Worm (Caenorhabditis elegans): ENCODE results near the gene nhr-280.
"Not testable (repeated sequence)": the region's sequence is repeated elsewhere in the genome, so short reads cannot be mapped to it uniquely, and the experiment has no call there.

The nhr-280 gene

DNA sequence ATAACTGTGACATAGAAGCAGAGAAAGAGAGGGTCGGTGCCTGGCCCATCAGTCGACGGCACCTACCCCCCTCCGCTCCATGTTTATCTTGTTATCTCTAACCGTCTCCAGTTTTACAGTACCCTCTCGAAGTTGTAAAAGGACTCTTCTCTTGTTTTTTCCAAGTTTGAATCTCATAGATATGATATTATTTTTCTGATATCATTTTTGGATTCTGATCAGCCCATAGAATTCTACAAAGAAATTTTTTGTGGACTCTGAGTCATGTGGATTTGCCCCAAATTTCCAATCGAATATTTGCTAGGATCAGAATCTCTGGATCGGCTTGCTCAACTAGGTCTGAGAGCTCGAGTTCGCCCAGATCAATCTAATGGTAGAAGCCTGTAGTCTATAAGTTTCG is 15.9 kb downstream of the nhr-280 start, which contains the start of gene C29F9.6:
C29F9.6 (plus strand) TSS at position 301 of the 400 bp plus-strand sequence.
- TF ChIP-seq hlh-8 (tag; optimal IDR thresholded peaks at IDR 0.05) = no peak
- no peak for TF ChIP-seq npax-4 (tag; optimal IDR thresholded peaks at IDR 0.05)
- TF ChIP-seq unc-55 (GFP tag; optimal IDR thresholded peaks at IDR 0.05) = no peak
- no peak for TF ChIP-seq hlh-15 (tag; optimal IDR thresholded peaks at IDR 0.05)
- TF ChIP-seq ceh-18 (tag; optimal IDR thresholded peaks at IDR 0.05) = no peak
- TF ChIP-seq T23F11.4 (GFP tag; optimal IDR thresholded peaks at IDR 0.05) = no peak
- TF ChIP-seq pha-2 (tag; optimal IDR thresholded peaks at IDR 0.05) = no peak
- TF ChIP-seq ceh-22 (tag; optimal IDR thresholded peaks at IDR 0.05) = no peak
- TF ChIP-seq K02D7.2 (tag; optimal IDR thresholded peaks at IDR 0.05) = no peak
- no peak for TF ChIP-seq ceh-19 (GFP tag; optimal IDR thresholded peaks at IDR 0.05)
- no peak for TF ChIP-seq C08G9.2 (tag; optimal IDR thresholded peaks at IDR 0.05)

DNA sequence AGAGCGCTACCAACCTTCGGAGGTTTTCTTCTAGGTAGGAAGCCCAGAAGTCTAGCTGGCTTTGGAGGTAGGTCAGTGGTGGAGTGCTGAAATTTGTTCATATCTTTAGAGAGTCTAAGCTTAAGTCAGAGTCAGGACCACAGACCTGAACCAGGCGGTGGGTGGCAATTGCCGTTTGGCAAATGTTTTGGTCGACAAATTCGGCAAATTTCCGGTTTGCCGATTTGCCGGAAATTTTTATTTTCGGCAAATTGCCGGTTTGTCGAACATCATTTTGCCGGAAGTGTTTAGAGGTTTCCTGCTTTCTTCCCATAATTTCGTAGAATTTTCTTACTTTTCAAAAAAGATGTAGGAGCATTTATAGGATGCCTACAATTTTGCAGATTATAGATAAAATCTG is 31.7 kb downstream of the nhr-280 start, which contains the start of gene C29F9.9:
C29F9.9 (minus strand) TSS at position 101 of the 400 bp plus-strand sequence.
- TF ChIP-seq che-1, ceh-2, ceh-48 (tag; optimal IDR thresholded peaks at IDR 0.05): not testable (repeated sequence)

DNA sequence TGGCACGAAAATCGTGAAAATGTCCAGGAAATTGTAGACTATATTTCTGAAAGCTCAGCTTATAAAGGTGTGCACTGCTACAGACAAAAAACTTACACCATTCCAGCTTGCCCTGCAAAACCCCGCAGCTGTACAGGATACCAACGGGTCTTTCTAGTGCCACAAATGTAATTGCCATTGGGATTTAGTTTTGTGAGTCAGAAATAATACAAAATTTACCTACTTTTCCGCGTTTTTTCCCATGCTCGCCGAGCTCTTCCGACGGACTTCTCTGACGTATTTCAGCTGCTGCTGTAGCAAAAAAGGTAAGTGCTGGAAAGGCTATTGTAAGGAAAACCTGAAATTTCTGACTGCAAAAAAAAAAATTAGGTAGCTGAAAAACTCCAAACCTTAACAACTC is 33.5 kb downstream of the nhr-280 start, which contains the start of gene C29F9.8:
C29F9.8 (minus strand) TSS at position 101 of the 400 bp plus-strand sequence.
- TF ChIP-seq unc-55 (GFP tag; optimal IDR thresholded peaks at IDR 0.05); ceh-18 (tag; optimal IDR thresholded peaks at IDR 0.05); elt-4 (tag; optimal IDR thresholded peaks at IDR 0.05): not testable (repeated sequence)

DNA sequence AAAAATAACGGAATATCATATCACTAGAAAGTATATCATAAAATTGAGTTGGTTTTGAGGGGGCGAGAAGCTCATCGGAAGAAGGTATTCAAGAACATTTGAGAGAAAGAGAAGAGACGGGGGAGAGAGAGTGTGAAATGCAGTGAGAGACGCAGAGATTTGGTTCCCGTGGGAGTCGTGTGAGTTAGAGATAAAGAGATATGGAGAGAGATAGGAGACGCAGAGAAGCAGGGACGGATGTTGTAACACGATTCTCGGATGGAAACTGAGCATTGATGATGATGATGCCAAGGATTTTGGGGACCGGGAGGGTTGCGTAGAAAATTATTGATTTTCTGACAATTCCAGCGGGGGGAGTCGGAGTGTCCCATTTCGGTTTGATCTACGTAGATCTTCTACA is 34.4 kb downstream of the nhr-280 start:
- TF ChIP-seq tbx-2 (tag; optimal IDR thresholded peaks at IDR 0.05) = peak; percentile 46
- TF ChIP-seq pha-2 (tag; optimal IDR thresholded peaks at IDR 0.05) = no peak
- no peak for TF ChIP-seq gmeb-2 (tag; optimal IDR thresholded peaks at IDR 0.05)
- TF ChIP-seq pros-1 (tag; optimal IDR thresholded peaks at IDR 0.05) = no peak
- TF ChIP-seq unc-55 (GFP tag; optimal IDR thresholded peaks at IDR 0.05) = peak; percentile 55
- TF ChIP-seq ets-4 (tag; optimal IDR thresholded peaks at IDR 0.05) = no peak
- no peak for TF ChIP-seq hlh-15 (tag; optimal IDR thresholded peaks at IDR 0.05)
- TF ChIP-seq rnt-1 (tag; optimal IDR thresholded peaks at IDR 0.05) = no peak
- TF ChIP-seq lin-11 (tag; optimal IDR thresholded peaks at IDR 0.05) = no peak
- TF ChIP-seq ceh-30 (tag; optimal IDR thresholded peaks at IDR 0.05) = peak; percentile 21
- no peak for TF ChIP-seq pag-3 (tag; optimal IDR thresholded peaks at IDR 0.05; ENCODE audit: borderline replicate concordance)
- TF ChIP-seq ceh-18 (tag; optimal IDR thresholded peaks at IDR 0.05) = peak; percentile 58
- TF ChIP-seq C38D4.7 (GFP tag; optimal IDR thresholded peaks at IDR 0.05) = no peak
- no peak for TF ChIP-seq hlh-8 (tag; optimal IDR thresholded peaks at IDR 0.05)
- peak; percentile 15 for TF ChIP-seq ceh-31 (tag; optimal IDR thresholded peaks at IDR 0.05)
- no peak for TF ChIP-seq fkh-6 (tag; optimal IDR thresholded peaks at IDR 0.05)
- TF ChIP-seq nhr-232 (tag; optimal IDR thresholded peaks at IDR 0.05) = no peak
- no peak for TF ChIP-seq lim-6 (tag; optimal IDR thresholded peaks at IDR 0.05)
- peak; percentile 56 for TF ChIP-seq dve-1 (tag; optimal IDR thresholded peaks at IDR 0.05)
- no peak for TF ChIP-seq ceh-19 (GFP tag; optimal IDR thresholded peaks at IDR 0.05)
- no peak for TF ChIP-seq unc-42 (tag; optimal IDR thresholded peaks at IDR 0.05)
- peak; percentile 60 for TF ChIP-seq ceh-34 (tag; optimal IDR thresholded peaks at IDR 0.05)
- no peak for TF ChIP-seq T23F11.4 (GFP tag; optimal IDR thresholded peaks at IDR 0.05)
- TF ChIP-seq syd-9 (tag; optimal IDR thresholded peaks at IDR 0.05) = no peak
- peak; percentile 15 for TF ChIP-seq ref-2 (tag; optimal IDR thresholded peaks at IDR 0.05)
- TF ChIP-seq ceh-2 (tag; optimal IDR thresholded peaks at IDR 0.05) = peak; percentile 15
- peak; percentile 59 for TF ChIP-seq pat-9 (tag; optimal IDR thresholded peaks at IDR 0.05)
- TF ChIP-seq C08G9.2 (tag; optimal IDR thresholded peaks at IDR 0.05) = peak; percentile 38
- TF ChIP-seq tbx-7 (tag; optimal IDR thresholded peaks at IDR 0.05) = no peak
- TF ChIP-seq ceh-9 (tag; optimal IDR thresholded peaks at IDR 0.05) = no peak
- TF ChIP-seq nfya-1 (tag; optimal IDR thresholded peaks at IDR 0.05) = peak; percentile 30

Measured in whole organism, late embryonic.